Worm (Caenorhabditis elegans) whole organism, L3 larva: Measurements from ENCODE around the gene F46F5.11.

ENCODE experiments used
- R02D3.7 ChIP-seq: fragments of 150-350 bp; optimal IDR thresholded peaks from 2 replicates; lab custom pipeline; 2014; ENCODE audit warnings: missing biosample characterization, missing genetic modification characterization
- ZK546.5 ChIP-seq: sonication (generic microtip); optimal IDR thresholded peaks from 2 replicates; lab custom pipeline; 2017; ENCODE audit warnings: missing biosample characterization, missing genetic modification characterization
- aly-2 ChIP-seq: fragments of 150-350 bp; optimal IDR thresholded peaks from 2 replicates; lab custom pipeline; 2014; ENCODE audit warnings: missing biosample characterization, missing genetic modification characterization
- ama-1 ChIP-seq: fragments of 150-350 bp; optimal IDR thresholded peaks from 2 replicates; lab custom pipeline; 2018
- ceh-16 ChIP-seq: sonication (generic microtip); optimal IDR thresholded peaks from 2 replicates; lab custom pipeline; 2017; ENCODE audit warnings: missing biosample characterization, missing genetic modification characterization
- ceh-28 ChIP-seq: fragments of 150-350 bp; optimal IDR thresholded peaks from 2 replicates; lab custom pipeline; 2014; ENCODE audit warnings: missing biosample characterization, missing genetic modification reagents, missing genetic modification characterization
- ceh-82 ChIP-seq: fragments of 150-350 bp; optimal IDR thresholded peaks from 2 replicates; lab custom pipeline; 2014; ENCODE audit warnings: missing biosample characterization, missing genetic modification characterization
- ceh-9 ChIP-seq: sonication (generic microtip); optimal IDR thresholded peaks from 2 replicates; lab custom pipeline; 2018; ENCODE audit warnings: missing biosample characterization, missing genetic modification characterization
- daf-12 ChIP-seq: fragments of 150-350 bp; optimal IDR thresholded peaks from 2 replicates; lab custom pipeline; 2014; ENCODE audit warnings: missing biosample characterization, missing genetic modification reagents, missing genetic modification characterization
- egl-27 ChIP-seq: sonication (generic microtip); optimal IDR thresholded peaks from 4 replicates; lab custom pipeline; 2017; ENCODE audit warnings: missing biosample characterization, missing genetic modification reagents, missing genetic modification characterization
- egl-5 ChIP-seq: fragments of 150-350 bp; optimal IDR thresholded peaks from 2 replicates; lab custom pipeline; 2017; ENCODE audit warnings: missing biosample characterization, missing genetic modification reagents, missing genetic modification characterization, inconsistent platforms
- elt-1 ChIP-seq: fragments of 150-350 bp; optimal IDR thresholded peaks from 2 replicates; lab custom pipeline; 2014; ENCODE audit warnings: missing biosample characterization, missing genetic modification characterization
- elt-2 ChIP-seq: sonication (generic microtip); optimal IDR thresholded peaks from 2 replicates; lab custom pipeline; 2016; ENCODE audit warnings: missing genetic modification reagents, mild to moderate bottlenecking, missing genetic modification characterization, missing compliant biosample characterization
- elt-3 ChIP-seq, 3 experiments: fragments of 150-350 bp in 1 of 3; sonication (generic microtip) in 2 of 3; optimal IDR thresholded peaks; 2 replicates in 2 of 3; 4 replicates in 1 of 3; lab custom pipeline; 2014 to 2017; ENCODE audit warnings: missing biosample characterization in 3 of 3, missing genetic modification characterization in 3 of 3
- eor-1 ChIP-seq, 2 experiments: fragments of 150-350 bp; optimal IDR thresholded peaks; 2 replicates each; lab custom pipeline; 2014 to 2018; ENCODE audit warnings: missing biosample characterization in 2 of 2, missing genetic modification characterization in 2 of 2
- fkh-10 ChIP-seq: sonication (generic microtip); optimal IDR thresholded peaks from 2 replicates; lab custom pipeline; 2017; ENCODE audit warnings: missing biosample characterization, missing genetic modification reagents, missing genetic modification characterization
- fkh-2 ChIP-seq: fragments of 150-350 bp; optimal IDR thresholded peaks from 2 replicates; lab custom pipeline; 2014; ENCODE audit warnings: missing biosample characterization, missing genetic modification reagents, missing genetic modification characterization
- fos-1 ChIP-seq: fragments of 150-350 bp; optimal IDR thresholded peaks from 2 replicates; lab custom pipeline; 2014; ENCODE audit warnings: missing biosample characterization, missing genetic modification characterization
- hmg-11 ChIP-seq: sonication (generic microtip); optimal IDR thresholded peaks from 2 replicates; lab custom pipeline; 2016; ENCODE audit warnings: missing genetic modification characterization, missing compliant biosample characterization
- jun-1 ChIP-seq: fragments of 150-350 bp; optimal IDR thresholded peaks from 2 replicates; lab custom pipeline; 2014; ENCODE audit warnings: missing biosample characterization, missing genetic modification reagents, missing genetic modification characterization
- lin-15B ChIP-seq: fragments of 150-350 bp; optimal IDR thresholded peaks from 2 replicates; lab custom pipeline; 2014; ENCODE audit warnings: missing biosample characterization, missing genetic modification characterization
- lin-39 ChIP-seq: fragments of 150-350 bp; optimal IDR thresholded peaks from 2 replicates; lab custom pipeline; 2018; ENCODE audit warnings: missing biosample characterization, missing genetic modification reagents, missing genetic modification characterization
- lsy-12 ChIP-seq: sonication (generic microtip); optimal IDR thresholded peaks from 2 replicates; lab custom pipeline; 2016; ENCODE audit warnings: mild to moderate bottlenecking, missing genetic modification characterization, missing compliant biosample characterization
- mdl-1 ChIP-seq: fragments of 150-350 bp; optimal IDR thresholded peaks from 2 replicates; lab custom pipeline; 2014; ENCODE audit warnings: missing biosample characterization, missing genetic modification characterization
- mml-1 ChIP-seq: fragments of 150-350 bp; sonication (generic microtip); optimal IDR thresholded peaks from 3 replicates; lab custom pipeline; 2014; ENCODE audit warnings: missing biosample characterization, missing genetic modification characterization
- nfya-1 ChIP-seq: sonication (generic microtip); optimal IDR thresholded peaks from 2 replicates; lab custom pipeline; 2017; ENCODE audit warnings: missing genetic modification characterization, mild to moderate bottlenecking, missing compliant biosample characterization, antibody characterized with exemption, moderate library complexity; ENCODE audit not compliant: insufficient read depth
- nhr-11 ChIP-seq: fragments of 150-350 bp; optimal IDR thresholded peaks from 2 replicates; lab custom pipeline; 2014; ENCODE audit warnings: missing biosample characterization, missing genetic modification characterization
- nhr-12 ChIP-seq: fragments of 150-350 bp; optimal IDR thresholded peaks from 2 replicates; lab custom pipeline; 2014; ENCODE audit warnings: missing biosample characterization, missing genetic modification characterization
- nhr-23 ChIP-seq: fragments of 150-350 bp; optimal IDR thresholded peaks from 2 replicates; lab custom pipeline; 2014; ENCODE audit warnings: missing biosample characterization, missing genetic modification reagents, missing genetic modification characterization
- nhr-237 ChIP-seq: fragments of 150-350 bp; optimal IDR thresholded peaks from 2 replicates; lab custom pipeline; 2014; ENCODE audit warnings: missing biosample characterization, missing genetic modification characterization
- nhr-25 ChIP-seq: sonication (generic microtip); optimal IDR thresholded peaks from 2 replicates; lab custom pipeline; 2017; ENCODE audit warnings: missing biosample characterization, missing genetic modification characterization
- nhr-28 ChIP-seq: fragments of 150-350 bp; optimal IDR thresholded peaks from 2 replicates; lab custom pipeline; 2014; ENCODE audit warnings: missing biosample characterization, missing genetic modification characterization
- nhr-43 ChIP-seq: sonication (generic microtip); optimal IDR thresholded peaks from 2 replicates; lab custom pipeline; 2016; ENCODE audit warnings: mild to moderate bottlenecking, missing genetic modification characterization, missing compliant biosample characterization; ENCODE audit not compliant: poor library complexity, severe bottlenecking
- nhr-67 ChIP-seq: fragments of 150-350 bp; optimal IDR thresholded peaks from 2 replicates; lab custom pipeline; 2014; ENCODE audit warnings: missing biosample characterization, missing genetic modification characterization
- nhr-76 ChIP-seq: fragments of 150-350 bp; sonication (generic microtip); optimal IDR thresholded peaks from 5 replicates; lab custom pipeline; 2014; ENCODE audit warnings: missing biosample characterization, missing genetic modification characterization
- nhr-77 ChIP-seq: fragments of 150-350 bp; optimal IDR thresholded peaks from 2 replicates; lab custom pipeline; 2014; ENCODE audit warnings: missing biosample characterization, missing genetic modification characterization
- pha-4 ChIP-seq: fragments of 150-350 bp; optimal IDR thresholded peaks from 2 replicates; lab custom pipeline; 2014; ENCODE audit warnings: missing biosample characterization, missing genetic modification reagents, missing genetic modification characterization
- pqm-1 ChIP-seq: fragments of 150-350 bp; optimal IDR thresholded peaks from 2 replicates; lab custom pipeline; 2017; ENCODE audit warnings: missing biosample characterization, missing genetic modification characterization, inconsistent platforms
- sea-2 ChIP-seq: fragments of 150-350 bp; sonication (generic microtip); optimal IDR thresholded peaks from 4 replicates; lab custom pipeline; 2014; ENCODE audit warnings: missing biosample characterization, missing genetic modification reagents, missing genetic modification characterization
- skn-1 ChIP-seq: fragments of 150-350 bp; optimal IDR thresholded peaks from 2 replicates; lab custom pipeline; 2014; ENCODE audit warnings: missing biosample characterization, missing genetic modification characterization
- snpc-4 ChIP-seq: fragments of 150-350 bp; optimal IDR thresholded peaks from 2 replicates; lab custom pipeline; 2014; ENCODE audit warnings: missing biosample characterization, missing genetic modification characterization
- tbx-2 ChIP-seq: sonication (generic microtip); optimal IDR thresholded peaks from 2 replicates; lab custom pipeline; 2016; ENCODE audit warnings: mild to moderate bottlenecking, missing genetic modification characterization, missing compliant biosample characterization
- unc-39 ChIP-seq: sonication (generic microtip); optimal IDR thresholded peaks from 4 replicates; lab custom pipeline; 2017; ENCODE audit warnings: missing biosample characterization, missing genetic modification characterization
- unc-62 ChIP-seq: fragments of 150-350 bp; sonication (generic microtip); optimal IDR thresholded peaks from 4 replicates; lab custom pipeline; 2014; ENCODE audit warnings: missing biosample characterization, missing genetic modification reagents, missing genetic modification characterization
- zag-1 ChIP-seq: fragments of 150-350 bp; optimal IDR thresholded peaks from 2 replicates; lab custom pipeline; 2014; ENCODE audit warnings: missing biosample characterization, missing genetic modification characterization
- ztf-11 ChIP-seq: fragments of 150-350 bp; optimal IDR thresholded peaks from 2 replicates; lab custom pipeline; 2014; ENCODE audit warnings: missing biosample characterization, missing genetic modification characterization
- ztf-4 ChIP-seq: fragments of 150-350 bp; optimal IDR thresholded peaks from 2 replicates; lab custom pipeline; 2014; ENCODE audit warnings: missing biosample characterization, missing genetic modification characterization

The F46F5.11 gene

ce11 chrII:845618-846017 lies 37.1 kb downstream of the F46F5.11 start, which contains the start of gene F28A10.7:
Gene F28A10.7, minus strand, starts transcription at chrII:845718.
- no peak for TF ChIP-seq nhr-25
- TF ChIP-seq unc-62, result no peak
- TF ChIP-seq nfya-1 (tag; lab: Kevin White, UChicago), result no peak
- no peak for TF ChIP-seq nhr-43 (tag; lab: Kevin White, UChicago)
- no peak for TF ChIP-seq R02D3.7 (tag; lab: Kevin White, UChicago)
- no peak for TF ChIP-seq snpc-4
- no peak for TF ChIP-seq sea-2
- no peak for TF ChIP-seq elt-2 (tag; lab: Kevin White, UChicago)
- TF ChIP-seq ceh-28 (tag; lab: Kevin White, UChicago), result no peak
- TF ChIP-seq elt-3 (tag; optimal IDR thresholded peaks at IDR 0.05; lab: Kevin White, UChicago), result no peak
- TF ChIP-seq ztf-11, result no peak
- no peak for TF ChIP-seq fkh-2 (tag; lab: Kevin White, UChicago)
- no peak for TF ChIP-seq lsy-12 (tag; lab: Kevin White, UChicago)
- TF ChIP-seq, all 47 proteins: peak for 0

DNA sequence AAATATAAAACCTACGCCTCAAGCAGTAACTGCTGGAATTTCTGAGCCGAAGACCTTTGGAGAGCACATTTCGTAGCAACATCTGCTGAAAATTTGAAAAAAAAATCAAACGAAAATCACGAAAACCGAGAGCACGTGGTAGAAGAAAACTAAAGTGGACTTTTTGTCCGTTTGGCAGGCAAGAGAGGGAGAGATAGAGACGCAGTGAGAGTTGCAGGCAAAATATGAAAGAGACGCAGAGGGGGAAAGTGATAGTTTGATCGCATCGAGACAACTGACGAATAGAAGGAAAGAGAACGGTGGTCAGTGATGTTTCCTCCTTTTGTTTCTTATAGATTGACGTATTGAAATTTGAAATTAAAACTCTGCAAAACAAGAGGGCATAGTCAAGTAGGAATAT lies 40.0 kb downstream of the F46F5.11 start, which contains the start of the genes acdh-9 and F28A10.13:
Gene acdh-9 (minus strand): TSS at position 85 of the 400 bp plus-strand sequence.
Gene F28A10.13 (plus strand): TSS at position 294 of the 400 bp plus-strand sequence.
- peak; percentile 44 for TF ChIP-seq pqm-1
- no peak for TF ChIP-seq zag-1 (tag; lab: Kevin White, UChicago)
- peak; percentile 8 for TF ChIP-seq lin-15B
- TF ChIP-seq sea-2, result no peak
- TF ChIP-seq nhr-76 (tag; lab: Kevin White, UChicago), result peak; percentile 95
- TF ChIP-seq daf-12 (tag; lab: Kevin White, UChicago), result no peak
- TF ChIP-seq elt-3 (tag; optimal IDR thresholded peaks at IDR 0.05; lab: Kevin White, UChicago), result no peak
- TF ChIP-seq skn-1 (tag; lab: Kevin White, UChicago), result no peak
- no peak for TF ChIP-seq nhr-28 (tag; lab: Kevin White, UChicago)
- TF ChIP-seq egl-5 (tag; lab: Kevin White, UChicago), result no peak
- no peak for TF ChIP-seq elt-1 (tag; lab: Kevin White, UChicago)
- no peak for TF ChIP-seq ceh-28 (tag; lab: Kevin White, UChicago)
- TF ChIP-seq nhr-11 (tag; lab: Kevin White, UChicago), result no peak
- TF ChIP-seq snpc-4, result no peak
- TF ChIP-seq lin-39 (tag; lab: Kevin White, UChicago), result no peak
- no peak for TF ChIP-seq unc-39
- no peak for TF ChIP-seq hmg-11 (tag; lab: Kevin White, UChicago)
- TF ChIP-seq ztf-11, result no peak
- no peak for TF ChIP-seq ceh-16
- TF ChIP-seq nhr-77 (tag; lab: Kevin White, UChicago), result no peak
- peak; percentile 68 for TF ChIP-seq ama-1
- TF ChIP-seq nhr-25, result peak; percentile 22
- no peak for TF ChIP-seq eor-1 (tag; optimal IDR thresholded peaks at IDR 0.05; lab: Kevin White, UChicago)
- no peak for TF ChIP-seq nhr-67 (tag; lab: Kevin White, UChicago)
- no peak for TF ChIP-seq ztf-4 (tag; lab: Kevin White, UChicago)
- peak; percentile 79 for TF ChIP-seq mdl-1 (tag; lab: Kevin White, UChicago)
- TF ChIP-seq elt-2 (tag; lab: Kevin White, UChicago), result peak; percentile 69
- no peak for TF ChIP-seq unc-62
- no peak for TF ChIP-seq mml-1 (tag; lab: Kevin White, UChicago)
- no peak for TF ChIP-seq nhr-237 (tag; lab: Kevin White, UChicago)
- no peak for TF ChIP-seq ZK546.5 (tag; lab: Kevin White, UChicago)
- TF ChIP-seq aly-2 (tag; lab: Kevin White, UChicago), result no peak
- TF ChIP-seq tbx-2 (tag; lab: Kevin White, UChicago), result no peak
- no peak for TF ChIP-seq egl-27 (tag; lab: Kevin White, UChicago)
- peak; percentile 36 for TF ChIP-seq jun-1 (tag; lab: Kevin White, UChicago)
- TF ChIP-seq nhr-12, result no peak
- TF ChIP-seq fkh-10 (GFP tag; lab: Kevin White, UChicago), result no peak
- TF ChIP-seq ceh-9 (tag; lab: Kevin White, UChicago), result no peak
- TF ChIP-seq fkh-2 (tag; lab: Kevin White, UChicago), result no peak
- peak; percentile 65 for TF ChIP-seq nfya-1 (tag; lab: Kevin White, UChicago)
- TF ChIP-seq lsy-12 (tag; lab: Kevin White, UChicago), result no peak
- no peak for TF ChIP-seq R02D3.7 (tag; lab: Kevin White, UChicago)
- no peak for TF ChIP-seq pha-4 (tag; lab: Kevin White, UChicago)
- peak; percentile 11 for TF ChIP-seq nhr-23 (tag; lab: Kevin White, UChicago)
- TF ChIP-seq nhr-43 (tag; lab: Kevin White, UChicago), result no peak
- TF ChIP-seq fos-1 (tag; lab: Kevin White, UChicago), result no peak
- TF ChIP-seq ceh-82 (tag; lab: Kevin White, UChicago), result no peak
